Worm (Caenorhabditis elegans): Measurements from ENCODE around the gene C03E10.1.

The C03E10.1 gene

ce11 chrV:11250735-11251134 is 40.3 kb upstream of the C03E10.1 start, which contains the start of gene T19B10.12:
T19B10.12 (plus strand) TSS chrV:11251035.
- TF ChIP-seq nhr-237 (tag; optimal IDR thresholded peaks at IDR 0.05) (no peak), nhr-43 (tag; optimal IDR thresholded peaks at IDR 0.05; ENCODE audit: poor library complexity, severe bottlenecking) (no peak), mml-1 (tag; optimal IDR thresholded peaks at IDR 0.05) (no peak), lin-15B (tag; optimal IDR thresholded peaks at IDR 0.05) (no peak), lin-39 (tag; optimal IDR thresholded peaks at IDR 0.05) (no peak), hmg-11 (tag; optimal IDR thresholded peaks at IDR 0.05) (no peak), nhr-76 (tag; optimal IDR thresholded peaks at IDR 0.05) (no peak), egl-5 (tag; optimal IDR thresholded peaks at IDR 0.05) (no peak), eor-1 (tag; optimal IDR thresholded peaks at IDR 0.05) (no peak)

ce11 chrV:11251798-11252197 is 39.2 kb upstream of the C03E10.1 start:
- TF ChIP-seq tbx-2 (tag; optimal IDR thresholded peaks at IDR 0.05) (no peak), nhr-11 (tag; optimal IDR thresholded peaks at IDR 0.05) (no peak), zag-1 (tag; optimal IDR thresholded peaks at IDR 0.05) (no peak), nhr-12 (tag; optimal IDR thresholded peaks at IDR 0.05) (no peak), nhr-237 (tag; optimal IDR thresholded peaks at IDR 0.05) (no peak), elt-2 (tag; optimal IDR thresholded peaks at IDR 0.05) (no peak), aly-2 (tag; optimal IDR thresholded peaks at IDR 0.05) (no peak), nhr-67 (tag; optimal IDR thresholded peaks at IDR 0.05) (no peak), ceh-28 (tag; optimal IDR thresholded peaks at IDR 0.05) (no peak), nhr-76 (tag; optimal IDR thresholded peaks at IDR 0.05) (no peak)

- TF ChIP-seq nhr-25 (tag; optimal IDR thresholded peaks at IDR 0.05), result no peak
- no peak for TF ChIP-seq nhr-43 (tag; optimal IDR thresholded peaks at IDR 0.05; ENCODE audit: poor library complexity, severe bottlenecking)
- TF ChIP-seq ceh-82 (tag; optimal IDR thresholded peaks at IDR 0.05), result no peak
- TF ChIP-seq daf-12 (tag; optimal IDR thresholded peaks at IDR 0.05), result no peak
- TF ChIP-seq ceh-28 (tag; optimal IDR thresholded peaks at IDR 0.05), result no peak
- no peak for TF ChIP-seq nhr-11 (tag; optimal IDR thresholded peaks at IDR 0.05)
- TF ChIP-seq fkh-2 (tag; optimal IDR thresholded peaks at IDR 0.05), result no peak
- no peak for TF ChIP-seq pqm-1 (tag; optimal IDR thresholded peaks at IDR 0.05)
- no peak for TF ChIP-seq nhr-28 (tag; optimal IDR thresholded peaks at IDR 0.05)
- TF ChIP-seq nhr-77 (tag; optimal IDR thresholded peaks at IDR 0.05), result no peak
- no peak for TF ChIP-seq ztf-4 (tag; optimal IDR thresholded peaks at IDR 0.05)
These were observed 38.6 kb upstream of the C03E10.1 start, which contains the start of gene srsx-33 for ce11 chrV:11252429-11252828. srsx-33 (minus strand) TSS chrV:11252529.

- TF ChIP-seq sea-2 (GFP tag; optimal IDR thresholded peaks at IDR 0.05), result no peak
- no peak for TF ChIP-seq skn-1 (tag; optimal IDR thresholded peaks at IDR 0.05)
- no peak for TF ChIP-seq daf-12 (tag; optimal IDR thresholded peaks at IDR 0.05)
- no peak for TF ChIP-seq nhr-23 (tag; optimal IDR thresholded peaks at IDR 0.05)
- no peak for TF ChIP-seq aly-2 (tag; optimal IDR thresholded peaks at IDR 0.05)
- TF ChIP-seq nhr-25 (tag; optimal IDR thresholded peaks at IDR 0.05), result no peak
- TF ChIP-seq nhr-237 (tag; optimal IDR thresholded peaks at IDR 0.05), result no peak
- no peak for TF ChIP-seq hmg-11 (tag; optimal IDR thresholded peaks at IDR 0.05)
- TF ChIP-seq R02D3.7 (tag; optimal IDR thresholded peaks at IDR 0.05), result no peak
- no peak for TF ChIP-seq jun-1 (tag; optimal IDR thresholded peaks at IDR 0.05)
- no peak for TF ChIP-seq fkh-2 (tag; optimal IDR thresholded peaks at IDR 0.05)
- TF ChIP-seq ZK546.5 (tag; optimal IDR thresholded peaks at IDR 0.05), result no peak
- TF ChIP-seq nhr-67 (tag; optimal IDR thresholded peaks at IDR 0.05), result no peak
- TF ChIP-seq ceh-28 (tag; optimal IDR thresholded peaks at IDR 0.05), result no peak
- no peak for TF ChIP-seq ceh-9 (tag; optimal IDR thresholded peaks at IDR 0.05)
These were observed 36.0 kb upstream of the C03E10.1 start, which contains the start of gene srsx-31 for ce11 chrV:11254980-11255379. srsx-31 (minus strand) TSS chrV:11255080.

ce11 chrV:11258896-11259295 is 32.1 kb upstream of the C03E10.1 start, which contains the start of gene lgc-36:
lgc-36 (minus strand) TSS chrV:11258996.
- TF ChIP-seq unc-39 (tag; optimal IDR thresholded peaks at IDR 0.05), result no peak
- no peak for TF ChIP-seq ztf-4 (tag; optimal IDR thresholded peaks at IDR 0.05)
- no peak for TF ChIP-seq R02D3.7 (tag; optimal IDR thresholded peaks at IDR 0.05)
- TF ChIP-seq mml-1 (tag; optimal IDR thresholded peaks at IDR 0.05), result no peak
- no peak for TF ChIP-seq mdl-1 (tag; optimal IDR thresholded peaks at IDR 0.05)
- TF ChIP-seq eor-1 (tag; optimal IDR thresholded peaks at IDR 0.05), result no peak
- TF ChIP-seq zag-1 (tag; optimal IDR thresholded peaks at IDR 0.05), result no peak
- TF ChIP-seq snpc-4 (tag; optimal IDR thresholded peaks at IDR 0.05), result no peak
- no peak for TF ChIP-seq aly-2 (tag; optimal IDR thresholded peaks at IDR 0.05)
- TF ChIP-seq fos-1 (tag; optimal IDR thresholded peaks at IDR 0.05), result no peak
- no peak for TF ChIP-seq tbx-2 (tag; optimal IDR thresholded peaks at IDR 0.05)

All from whole organism, L3 larva.